Fruit fly (Drosophila melanogaster) whole organism, prepupa: Measurements from ENCODE around the gene CG6465.

Experiments
- Blimp-1 ChIP-seq: fragments of 200-800 bp; sonication (Bioruptor generic); optimal IDR thresholded peaks from 3 replicates; lab custom pipeline; 2017; ENCODE audit warnings: missing biosample characterization, missing genetic modification characterization, mild to moderate bottlenecking, moderate library complexity, missing genetic modification reagents
- CG10631 ChIP-seq: fragments of 200-800 bp; sonication (Bioruptor generic); optimal IDR thresholded peaks from 2 replicates; lab custom pipeline; 2016; ENCODE audit warnings: missing biosample characterization, missing genetic modification characterization
- CG10669 ChIP-seq: fragments of 200-800 bp; sonication (Bioruptor generic); optimal IDR thresholded peaks from 3 replicates; lab custom pipeline; 2018; ENCODE audit warnings: missing biosample characterization, mild to moderate bottlenecking, missing genetic modification characterization, moderate library complexity
- CG11294 ChIP-seq: fragments of 200-800 bp; sonication (Bioruptor generic); IDR thresholded peaks from 2 replicates; pipeline ENCODE4 v1.3.6; 2022; ENCODE audit warnings: missing biosample characterization, missing genetic modification characterization
- CG11762 ChIP-seq: fragments of 200-800 bp; sonication (Bioruptor generic); optimal IDR thresholded peaks from 3 replicates; lab custom pipeline; 2016; ENCODE audit warnings: missing biosample characterization, missing genetic modification characterization; ENCODE audit not compliant: insufficient read depth
- CG11902 ChIP-seq: fragments of 200-800 bp; sonication (Bioruptor generic); optimal IDR thresholded peaks from 3 replicates; lab custom pipeline; 2016; ENCODE audit warnings: missing biosample characterization, missing genetic modification characterization
- CG15336 ChIP-seq: fragments of 200-800 bp; sonication (Bioruptor generic); IDR thresholded peaks from 2 replicates; pipeline ENCODE4 v1.3.6; 2022; ENCODE audit warnings: missing biosample characterization, missing genetic modification characterization
- CG1621 ChIP-seq: fragments of 200-800 bp; sonication (Bioruptor generic); optimal IDR thresholded peaks from 3 replicates; lab custom pipeline; 2018; ENCODE audit warnings: missing biosample characterization, mild to moderate bottlenecking, missing genetic modification characterization
- CG16779 ChIP-seq: fragments of 200-800 bp; sonication (Bioruptor generic); optimal IDR thresholded peaks from 3 replicates; lab custom pipeline; 2017; ENCODE audit warnings: missing biosample characterization, mild to moderate bottlenecking, missing genetic modification characterization
- CG34406 ChIP-seq: fragments of 200-800 bp; sonication (Bioruptor generic); optimal IDR thresholded peaks from 3 replicates; lab custom pipeline; 2016; ENCODE audit warnings: missing biosample characterization, missing genetic modification characterization
- CG3919 ChIP-seq: fragments of 200-800 bp; sonication (Bioruptor generic); optimal IDR thresholded peaks from 3 replicates; lab custom pipeline; 2016; ENCODE audit warnings: missing biosample characterization, missing genetic modification characterization
- CG6276 ChIP-seq: fragments of 200-800 bp; sonication (Bioruptor generic); optimal IDR thresholded peaks from 2 replicates; lab custom pipeline; 2017; ENCODE audit warnings: missing biosample characterization, mild to moderate bottlenecking, missing genetic modification characterization
- CG6792 ChIP-seq: fragments of 200-800 bp; sonication (Bioruptor generic); optimal IDR thresholded peaks from 3 replicates; lab custom pipeline; 2016; ENCODE audit warnings: missing biosample characterization, missing genetic modification characterization
- CG6808 ChIP-seq: fragments of 200-800 bp; sonication (Bioruptor generic); optimal IDR thresholded peaks from 3 replicates; lab custom pipeline; 2017; ENCODE audit warnings: missing biosample characterization, missing genetic modification characterization, mild to moderate bottlenecking, moderate library complexity, missing genetic modification reagents
- CG6854 ChIP-seq: fragments of 200-800 bp; sonication (Bioruptor generic); optimal IDR thresholded peaks from 2 replicates; lab custom pipeline; 2017; ENCODE audit warnings: missing biosample characterization, mild to moderate bottlenecking, missing genetic modification characterization
- CG7368 ChIP-seq: fragments of 200-800 bp; sonication (Bioruptor generic); optimal IDR thresholded peaks from 3 replicates; lab custom pipeline; 2016; ENCODE audit warnings: missing biosample characterization, missing genetic modification characterization
- CG8119 ChIP-seq: fragments of 200-800 bp; sonication (Bioruptor generic); IDR thresholded peaks from 3 replicates; pipeline ENCODE4 v1.3.6; 2022; ENCODE audit warnings: missing biosample characterization, missing genetic modification characterization
- CG8319 ChIP-seq: fragments of 200-800 bp; sonication (Bioruptor generic); optimal IDR thresholded peaks from 3 replicates; lab custom pipeline; 2016; ENCODE audit warnings: missing biosample characterization, missing genetic modification characterization
- CG8632 ChIP-seq: fragments of 200-800 bp; sonication (Bioruptor generic); optimal IDR thresholded peaks from 3 replicates; lab custom pipeline; 2016; ENCODE audit warnings: missing biosample characterization, missing genetic modification characterization
- CG9139 ChIP-seq: fragments of 200-800 bp; sonication (Bioruptor generic); optimal IDR thresholded peaks from 3 replicates; lab custom pipeline; 2017; ENCODE audit warnings: missing biosample characterization, mild to moderate bottlenecking, missing genetic modification characterization
- Eip75B ChIP-seq: fragments of 200-800 bp; sonication (Bioruptor generic); optimal IDR thresholded peaks from 3 replicates; lab custom pipeline; 2016; ENCODE audit warnings: missing biosample characterization, missing genetic modification characterization
- Eip78C ChIP-seq: fragments of 200-800 bp; sonication (Bioruptor generic); peaks from one replicate; lab custom pipeline; 2016; ENCODE audit warnings: missing biosample characterization, missing genetic modification characterization
- Eip93F ChIP-seq: fragments of 200-800 bp; sonication (Bioruptor generic); optimal IDR thresholded peaks from 2 replicates; lab custom pipeline; 2016; ENCODE audit warnings: missing biosample characterization, mild to moderate bottlenecking, missing genetic modification characterization
- Ets21C ChIP-seq: fragments of 200-800 bp; sonication (Bioruptor generic); optimal IDR thresholded peaks from 3 replicates; lab custom pipeline; 2016; ENCODE audit warnings: missing biosample characterization, missing genetic modification characterization
- Ets96B ChIP-seq: fragments of 200-800 bp; optimal IDR thresholded peaks from 2 replicates; lab custom pipeline; 2019; ENCODE audit warnings: missing biosample characterization, mild to moderate bottlenecking, missing genetic modification characterization, moderate library complexity
- Gug ChIP-seq: fragments of 200-800 bp; sonication (Bioruptor generic); IDR thresholded peaks from 2 replicates; pipeline ENCODE4 v1.3.6; 2022; ENCODE audit warnings: missing biosample characterization, missing genetic modification characterization
- Hr38 ChIP-seq: sonication (Bioruptor generic); optimal IDR thresholded peaks from 2 replicates; lab custom pipeline; 2016; ENCODE audit warnings: missing biosample characterization, missing genetic modification characterization
- Hr39 ChIP-seq: fragments of 200-800 bp; sonication (Bioruptor generic); optimal IDR thresholded peaks from 2 replicates; lab custom pipeline; 2016; ENCODE audit warnings: missing biosample characterization, missing genetic modification characterization
- Hr4 ChIP-seq: fragments of 200-800 bp; sonication (Bioruptor generic); optimal IDR thresholded peaks from 3 replicates; lab custom pipeline; 2016; ENCODE audit warnings: missing biosample characterization, missing genetic modification characterization
- Lpt ChIP-seq: fragments of 200-800 bp; sonication (Bioruptor generic); optimal IDR thresholded peaks from 3 replicates; lab custom pipeline; 2016; ENCODE audit warnings: missing biosample characterization, missing genetic modification characterization
- Met ChIP-seq: fragments of 200-800 bp; sonication (Bioruptor generic); optimal IDR thresholded peaks from 3 replicates; lab custom pipeline; 2016; ENCODE audit warnings: missing biosample characterization, missing genetic modification characterization
- OdsH ChIP-seq: fragments of 200-800 bp; sonication (Bioruptor generic); optimal IDR thresholded peaks from 3 replicates; lab custom pipeline; 2016; ENCODE audit warnings: missing biosample characterization, missing genetic modification characterization
- Smox ChIP-seq: fragments of 200-800 bp; sonication (Bioruptor generic); optimal IDR thresholded peaks from 3 replicates; lab custom pipeline; 2016; ENCODE audit warnings: missing biosample characterization, missing genetic modification characterization
- Sox102F ChIP-seq: fragments of 200-800 bp; sonication (Bioruptor generic); optimal IDR thresholded peaks from 2 replicates; lab custom pipeline; 2016; ENCODE audit warnings: missing biosample characterization, mild to moderate bottlenecking, missing genetic modification characterization
- Sox14 ChIP-seq: fragments of 200-800 bp; sonication (Bioruptor generic); optimal IDR thresholded peaks from 3 replicates; lab custom pipeline; 2016; ENCODE audit warnings: missing biosample characterization, missing genetic modification characterization
- Sox15 ChIP-seq: fragments of 200-800 bp; sonication (Bioruptor generic); optimal IDR thresholded peaks from 3 replicates; lab custom pipeline; 2016; ENCODE audit warnings: missing biosample characterization, missing genetic modification characterization
- achi ChIP-seq: fragments of 200-800 bp; sonication (Bioruptor generic); optimal IDR thresholded peaks from 3 replicates; lab custom pipeline; 2016; ENCODE audit warnings: missing biosample characterization, missing genetic modification characterization
- acj6 ChIP-seq: fragments of 200-800 bp; sonication (Bioruptor generic); optimal IDR thresholded peaks from 3 replicates; lab custom pipeline; 2016; ENCODE audit warnings: missing biosample characterization, missing genetic modification characterization
- cyc ChIP-seq: fragments of 200-800 bp; sonication (Bioruptor generic); optimal IDR thresholded peaks from 3 replicates; lab custom pipeline; 2016; ENCODE audit warnings: missing biosample characterization, missing genetic modification characterization
- dac ChIP-seq: fragments of 200-800 bp; sonication (Bioruptor generic); optimal IDR thresholded peaks from 2 replicates; lab custom pipeline; 2017; ENCODE audit warnings: missing biosample characterization, mild to moderate bottlenecking, missing genetic modification characterization
- dsx ChIP-seq: fragments of 200-800 bp; optimal IDR thresholded peaks from 3 replicates; lab custom pipeline; 2019; ENCODE audit warnings: missing biosample characterization, mild to moderate bottlenecking, missing genetic modification characterization, moderate library complexity; ENCODE audit not compliant: poor library complexity, severe bottlenecking
- eg ChIP-seq: fragments of 200-800 bp; sonication (Bioruptor generic); IDR thresholded peaks from 3 replicates; pipeline ENCODE4 v1.3.6; 2022; ENCODE audit warnings: missing biosample characterization, missing genetic modification characterization
- esn ChIP-seq: fragments of 200-800 bp; sonication (Bioruptor generic); optimal IDR thresholded peaks from 2 replicates; lab custom pipeline; 2016; ENCODE audit warnings: missing biosample characterization, mild to moderate bottlenecking, missing genetic modification characterization, moderate library complexity
- fd59A ChIP-seq: fragments of 200-800 bp; sonication (Bioruptor generic); optimal IDR thresholded peaks from 2 replicates; lab custom pipeline; 2017; ENCODE audit warnings: missing biosample characterization, mild to moderate bottlenecking, missing genetic modification characterization, missing genetic modification reagents
- fkh ChIP-seq: fragments of 200-800 bp; sonication (Bioruptor generic); optimal IDR thresholded peaks from 3 replicates; lab custom pipeline; 2017; ENCODE audit warnings: missing biosample characterization, mild to moderate bottlenecking, missing genetic modification characterization, moderate library complexity
- net ChIP-seq: fragments of 200-800 bp; sonication (Bioruptor generic); optimal IDR thresholded peaks from 3 replicates; lab custom pipeline; 2016; ENCODE audit warnings: missing biosample characterization, missing genetic modification characterization
- pdm3 ChIP-seq: fragments of 200-800 bp; sonication (Bioruptor generic); optimal IDR thresholded peaks from 3 replicates; lab custom pipeline; 2016; ENCODE audit warnings: missing biosample characterization, missing genetic modification characterization
- salr ChIP-seq, 2 experiments: fragments of 200-800 bp; sonication (Bioruptor generic); optimal IDR thresholded peaks; 3 replicates each; lab custom pipeline; 2016 to 2018; ENCODE audit warnings: missing biosample characterization in 2 of 2, missing genetic modification characterization in 2 of 2, mild to moderate bottlenecking in 1 of 2
- spab ChIP-seq: fragments of 200-800 bp; sonication (Bioruptor generic); optimal IDR thresholded peaks from 2 replicates; lab custom pipeline; 2017; ENCODE audit warnings: missing biosample characterization, mild to moderate bottlenecking, missing genetic modification characterization, missing genetic modification reagents
- ss ChIP-seq, 2 experiments: fragments of 200-800 bp; sonication (Bioruptor generic); optimal IDR thresholded peaks; 2 replicates in 1 of 2; 3 replicates in 1 of 2; lab custom pipeline; 2017 to 2018; ENCODE audit warnings: mild to moderate bottlenecking in 2 of 2, missing biosample characterization in 2 of 2, missing genetic modification characterization in 2 of 2, moderate library complexity in 1 of 2
- svp ChIP-seq: fragments of 200-800 bp; sonication (Bioruptor generic); peaks from one replicate; lab custom pipeline; 2016; ENCODE audit warnings: missing biosample characterization, missing genetic modification characterization
- topi ChIP-seq: fragments of 200-800 bp; sonication (Bioruptor generic); optimal IDR thresholded peaks from 3 replicates; lab custom pipeline; 2016; ENCODE audit warnings: missing biosample characterization, missing genetic modification characterization
- vri ChIP-seq: fragments of 200-800 bp; sonication (Bioruptor generic); optimal IDR thresholded peaks from 3 replicates; lab custom pipeline; 2016; ENCODE audit warnings: missing biosample characterization, mild to moderate bottlenecking, missing genetic modification characterization

The CG6465 gene

dm6 chr3R:10696371-10696777 is 19.3 kb upstream of the CG6465 start, which contains the start of the genes pug, CG14683 and CG46459:
Gene pug (plus strand): TSS chr3R:10696534.
Gene CG14683 (plus strand): TSS chr3R:10696647.
Gene CG46459 (plus strand): TSS chr3R:10696647.
- TF ChIP-seq spab: no peak
- TF ChIP-seq CG8632 (GFP tag; lab: Kevin White, UChicago): no peak
- no peak for TF ChIP-seq Met
- no peak for TF ChIP-seq CG10669 (GFP tag; lab: Kevin White, UChicago)
- TF ChIP-seq CG34406: no peak
- peak; percentile 31 for TF ChIP-seq Ets21C (GFP tag; lab: Kevin White, UChicago)
- no peak for TF ChIP-seq Lpt (GFP tag; lab: Kevin White, UChicago)
- TF ChIP-seq achi: peak; percentile 47
- no peak for TF ChIP-seq salr (GFP tag; optimal IDR thresholded peaks at IDR 0.05; lab: Kevin White, UChicago)
- no peak for TF ChIP-seq CG6276
- TF ChIP-seq CG11294 (GFP tag; lab: Robert Waterston, UW): no peak
- TF ChIP-seq eg (GFP tag; lab: Robert Waterston, UW): no peak
- TF ChIP-seq dac (GFP tag; lab: Kevin White, UChicago): no peak
- no peak for TF ChIP-seq CG15336 (GFP tag; lab: Robert Waterston, UW)
- no peak for TF ChIP-seq pdm3 (GFP tag; lab: Kevin White, UChicago)
- TF ChIP-seq CG3919 (GFP tag; lab: Kevin White, UChicago): no peak
- TF ChIP-seq CG1621 (tag; lab: Kevin White, UChicago): no peak
- TF ChIP-seq dsx (GFP tag; lab: Kevin White, UChicago): peak; percentile 2
- TF ChIP-seq CG16779: no peak
- no peak for TF ChIP-seq CG8119 (GFP tag; lab: Robert Waterston, UW)
- peak; percentile 58 for TF ChIP-seq esn (GFP tag; lab: Kevin White, UChicago)
- no peak for TF ChIP-seq fd59A (GFP tag; lab: Kevin White, UChicago)
- no peak for TF ChIP-seq net (GFP tag; lab: Kevin White, UChicago)
- no peak for TF ChIP-seq CG9139 (GFP tag; lab: Kevin White, UChicago)
- TF ChIP-seq Hr38 (GFP tag; lab: Kevin White, UChicago): no peak
- peak; percentile 57 for TF ChIP-seq fkh
- no peak for TF ChIP-seq Eip78C
- TF ChIP-seq Hr4 (GFP tag; lab: Kevin White, UChicago): no peak
- no peak for TF ChIP-seq ss (GFP tag; optimal IDR thresholded peaks at IDR 0.05; lab: Kevin White, UChicago)
- no peak for TF ChIP-seq CG10631 (GFP tag; lab: Kevin White, UChicago)
- TF ChIP-seq Eip75B (GFP tag; lab: Kevin White, UChicago): peak; percentile 12
- TF ChIP-seq CG11902: no peak
- TF ChIP-seq Blimp-1 (GFP tag; lab: Kevin White, UChicago): no peak
- TF ChIP-seq CG6792 (GFP tag; lab: Kevin White, UChicago): no peak
- no peak for TF ChIP-seq CG11762
- TF ChIP-seq Hr39 (GFP tag; lab: Kevin White, UChicago): no peak
- no peak for TF ChIP-seq Ets96B (tag; lab: Kevin White, UChicago)
- TF ChIP-seq svp (GFP tag; lab: Kevin White, UChicago): peak; percentile 65
- TF ChIP-seq acj6 (GFP tag; lab: Kevin White, UChicago): no peak
- no peak for TF ChIP-seq Smox (GFP tag; lab: Kevin White, UChicago)
- peak; percentile 13 for TF ChIP-seq cyc
- no peak for TF ChIP-seq Sox102F (GFP tag; lab: Kevin White, UChicago)
- no peak for TF ChIP-seq Gug (GFP tag; lab: Robert Waterston, UW)
- no peak for TF ChIP-seq Eip93F (GFP tag; lab: Kevin White, UChicago)
- TF ChIP-seq CG6854 (GFP tag; lab: Kevin White, UChicago): no peak
- no peak for TF ChIP-seq CG7368
- peak; percentile 18 for TF ChIP-seq vri (GFP tag; lab: Kevin White, UChicago)
- TF ChIP-seq CG8319 (GFP tag; lab: Kevin White, UChicago): no peak
- TF ChIP-seq topi (GFP tag; lab: Kevin White, UChicago): no peak
- TF ChIP-seq OdsH: no peak
- TF ChIP-seq Sox15 (GFP tag; lab: Kevin White, UChicago): no peak
- no peak for TF ChIP-seq CG6808 (GFP tag; lab: Kevin White, UChicago)
- no peak for TF ChIP-seq Sox14 (GFP tag; lab: Kevin White, UChicago)
